Worm (Caenorhabditis elegans): Measurements from ENCODE around the gene Y24D9A.7.

DNA sequence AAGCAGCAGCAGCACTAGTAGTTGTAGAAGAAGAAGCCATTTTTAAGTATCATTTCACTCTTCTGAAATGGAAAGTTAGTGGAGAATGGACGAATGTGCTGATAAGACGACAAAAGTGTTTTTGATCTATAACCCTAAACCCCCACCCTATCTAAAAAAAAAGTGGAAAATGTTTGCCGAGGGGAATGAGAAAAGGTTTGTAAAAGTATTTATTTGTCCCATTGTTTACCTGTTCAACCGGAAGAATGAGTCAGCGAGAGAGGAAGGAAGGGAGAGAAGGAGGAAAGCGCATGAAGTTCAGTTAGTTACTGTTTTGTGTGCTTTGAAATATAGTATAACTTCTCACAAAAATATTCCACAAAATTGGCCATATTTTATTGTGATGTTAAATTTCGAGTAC is 7.9 kb downstream of the Y24D9A.7 start:
- no peak for TF ChIP-seq T22C8.4 (GFP tag; IDR thresholded peaks at IDR 0.05)
- no peak for TF ChIP-seq flt-1 (GFP tag; IDR thresholded peaks at IDR 0.05)
- no peak for TF ChIP-seq ztf-23 (GFP tag; IDR thresholded peaks at IDR 0.05)
- TF ChIP-seq ref-1 (GFP tag; conservative IDR thresholded peaks at IDR 0.05) = no peak
- TF ChIP-seq tab-1 (GFP tag; IDR thresholded peaks at IDR 0.05) = no peak
